Worm (Caenorhabditis elegans) whole organism, early embryonic: ENCODE data around the gene C08B6.3.

Source experiments
- B0310.2 ChIP-seq: sonication (generic microtip); optimal IDR thresholded peaks from 2 replicates; lab custom pipeline; 2016; ENCODE audit warnings: mild to moderate bottlenecking, missing genetic modification characterization, missing compliant biosample characterization
- F13C5.2 ChIP-seq: sonication (generic microtip); optimal IDR thresholded peaks from 2 replicates; lab custom pipeline; 2017; ENCODE audit warnings: mild to moderate bottlenecking, missing genetic modification characterization, inconsistent platforms, missing compliant biosample characterization
- aly-1 ChIP-seq: sonication (generic microtip); optimal IDR thresholded peaks from 2 replicates; lab custom pipeline; 2016; ENCODE audit warnings: missing genetic modification characterization, missing compliant biosample characterization
- ama-1 ChIP-seq: fragments of 150-350 bp; optimal IDR thresholded peaks from 2 replicates; lab custom pipeline; 2014
- ceh-13 ChIP-seq: fragments of 200-800 bp; sonication (Bioruptor generic); optimal IDR thresholded peaks from 2 replicates; lab custom pipeline; 2018; ENCODE audit warnings: mild to moderate bottlenecking, missing genetic modification characterization, missing compliant biosample characterization
- ceh-36 ChIP-seq: sonication (generic microtip); optimal IDR thresholded peaks from 2 replicates; lab custom pipeline; 2016; ENCODE audit warnings: missing genetic modification characterization, inconsistent platforms, missing compliant biosample characterization
- ets-7 ChIP-seq: sonication (generic microtip); optimal IDR thresholded peaks from 2 replicates; lab custom pipeline; 2016; ENCODE audit warnings: missing genotype, missing genetic modification characterization, missing compliant biosample characterization
- flt-1 ChIP-seq: fragments of 200-800 bp; sonication (Bioruptor generic); IDR thresholded peaks from 2 replicates; pipeline ENCODE4 v1.3.6; 2022; ENCODE audit warnings: missing genetic modification characterization, missing compliant biosample characterization
- hmbx-1 ChIP-seq: sonication (generic microtip); optimal IDR thresholded peaks from 2 replicates; lab custom pipeline; 2016; ENCODE audit warnings: mild to moderate bottlenecking, missing genetic modification characterization, missing compliant biosample characterization
- hmg-4 ChIP-seq: fragments of 200-800 bp; sonication (Bioruptor generic); optimal IDR thresholded peaks from 2 replicates; lab custom pipeline; 2018; ENCODE audit warnings: mild to moderate bottlenecking, missing genetic modification characterization, missing compliant biosample characterization
- hnd-1 ChIP-seq: sonication (generic microtip); optimal IDR thresholded peaks from 2 replicates; lab custom pipeline; 2016; ENCODE audit warnings: missing genetic modification characterization, missing compliant biosample characterization
- pes-1 ChIP-seq: fragments of 200-800 bp; sonication (Bioruptor generic); IDR thresholded peaks from 2 replicates; pipeline ENCODE4 v1.3.6; 2022; ENCODE audit warnings: missing genetic modification reagents, missing genetic modification characterization, missing compliant biosample characterization
- scrt-1 ChIP-seq: fragments of 200-800 bp; sonication (Bioruptor generic); IDR thresholded peaks from 2 replicates; pipeline ENCODE4 v1.3.6; 2022; ENCODE audit warnings: missing genetic modification characterization, missing compliant biosample characterization
- sea-1 ChIP-seq: fragments of 200-800 bp; sonication (Bioruptor generic); conservative IDR thresholded peaks from 2 replicates; pipeline ENCODE4 v1.3.6; 2022; ENCODE audit warnings: missing genetic modification characterization, missing compliant biosample characterization
- tbx-11 ChIP-seq: fragments of 200-800 bp; sonication (Bioruptor generic); IDR thresholded peaks from 2 replicates; pipeline ENCODE4 v1.3.6; 2022; ENCODE audit warnings: missing genetic modification characterization, missing compliant biosample characterization
- tbx-37 ChIP-seq: fragments of 200-800 bp; sonication (Bioruptor generic); conservative IDR thresholded peaks from 2 replicates; pipeline ENCODE4 v1.3.6; 2022; ENCODE audit warnings: missing genetic modification reagents, missing genetic modification characterization, missing compliant biosample characterization
- tra-4 ChIP-seq: sonication (generic microtip); optimal IDR thresholded peaks from 2 replicates; lab custom pipeline; 2017; ENCODE audit warnings: missing genetic modification characterization, missing compliant biosample characterization

The C08B6.3 gene

ce11 chrV:10094374-10094773, 17.7 kb downstream of the C08B6.3 start, which contains the start of gene srd-49:
Gene srd-49, plus strand, starts transcription at chrV:10094674.
- no peak for TF ChIP-seq sea-1 (GFP tag; lab: Robert Waterston, UW)
- no peak for TF ChIP-seq hmg-4 (GFP tag; lab: Kevin White, UChicago)
- TF ChIP-seq ceh-13 (GFP tag; lab: Kevin White, UChicago) = no peak
- TF ChIP-seq aly-1 = no peak
- no peak for TF ChIP-seq B0310.2 (tag; lab: Kevin White, UChicago)
- no peak for TF ChIP-seq tbx-11 (GFP tag; lab: Robert Waterston, UW)
- TF ChIP-seq flt-1 (GFP tag; lab: Robert Waterston, UW) = no peak
- TF ChIP-seq hmbx-1 (tag; lab: Kevin White, UChicago) = no peak
- no peak for TF ChIP-seq scrt-1 (GFP tag; lab: Robert Waterston, UW)
- TF ChIP-seq ama-1 (lab: Kevin White, UChicago) = no peak
- TF ChIP-seq ceh-36 (tag; lab: Kevin White, UChicago) = no peak
- no peak for TF ChIP-seq tbx-37
- TF ChIP-seq ets-7 = no peak
- no peak for TF ChIP-seq pes-1 (GFP tag; lab: Robert Waterston, UW)
- TF ChIP-seq hnd-1 = no peak
- TF ChIP-seq F13C5.2 (tag; lab: Kevin White, UChicago) = no peak
- no peak for TF ChIP-seq tra-4 (tag; lab: Kevin White, UChicago)

- TF ChIP-seq pes-1 (GFP tag; lab: Robert Waterston, UW) (no peak), hmbx-1 (tag; lab: Kevin White, UChicago) (no peak), flt-1 (GFP tag; lab: Robert Waterston, UW) (no peak), aly-1 (no peak), F13C5.2 (tag; lab: Kevin White, UChicago) (no peak)
These were observed 20.9 kb downstream of the C08B6.3 start, which contains the start of gene R04B5.11 for ce11 chrV:10091152-10091551. Gene R04B5.11, minus strand, starts transcription at chrV:10091252.

ce11 chrV:10090461-10090860, 21.6 kb downstream of the C08B6.3 start, which contains the start of gene R04B5.7:
Gene R04B5.7, minus strand, starts transcription at chrV:10090561.
- TF ChIP-seq F13C5.2 (tag; lab: Kevin White, UChicago) = no peak
- no peak for TF ChIP-seq hnd-1
- TF ChIP-seq ets-7 = no peak
- no peak for TF ChIP-seq tbx-37
- no peak for TF ChIP-seq ceh-36 (tag; lab: Kevin White, UChicago)
- no peak for TF ChIP-seq B0310.2 (tag; lab: Kevin White, UChicago)
- TF ChIP-seq hmg-4 (GFP tag; lab: Kevin White, UChicago) = no peak
- no peak for TF ChIP-seq pes-1 (GFP tag; lab: Robert Waterston, UW)
- TF ChIP-seq aly-1 = no peak
- no peak for TF ChIP-seq scrt-1 (GFP tag; lab: Robert Waterston, UW)
- TF ChIP-seq ama-1 (lab: Kevin White, UChicago) = no peak
- no peak for TF ChIP-seq tra-4 (tag; lab: Kevin White, UChicago)
- no peak for TF ChIP-seq flt-1 (GFP tag; lab: Robert Waterston, UW)

- TF ChIP-seq hmg-4 (GFP tag; lab: Kevin White, UChicago) (no peak), sea-1 (GFP tag; lab: Robert Waterston, UW) (no peak), tbx-11 (GFP tag; lab: Robert Waterston, UW) (no peak), ceh-36 (tag; lab: Kevin White, UChicago) (no peak), ceh-13 (GFP tag; lab: Kevin White, UChicago) (no peak), hmbx-1 (tag; lab: Kevin White, UChicago) (no peak)
These were observed 25.0 kb downstream of the C08B6.3 start, which contains the start of gene R04B5.5 for ce11 chrV:10087103-10087502. Gene R04B5.5, plus strand, starts transcription at chrV:10087480.

- TF ChIP-seq B0310.2 (tag; lab: Kevin White, UChicago) (no peak), ama-1 (lab: Kevin White, UChicago) (no peak), tbx-37 (no peak), flt-1 (GFP tag; lab: Robert Waterston, UW) (no peak), F13C5.2 (tag; lab: Kevin White, UChicago) (no peak), hnd-1 (no peak), ceh-13 (GFP tag; lab: Kevin White, UChicago) (no peak), pes-1 (GFP tag; lab: Robert Waterston, UW) (no peak), tbx-11 (GFP tag; lab: Robert Waterston, UW) (no peak), aly-1 (no peak), scrt-1 (GFP tag; lab: Robert Waterston, UW) (no peak), hmbx-1 (tag; lab: Kevin White, UChicago) (no peak), hmg-4 (GFP tag; lab: Kevin White, UChicago) (no peak), sea-1 (GFP tag; lab: Robert Waterston, UW) (no peak), ceh-36 (tag; lab: Kevin White, UChicago) (no peak), ets-7 (no peak)
These were observed 25.9 kb downstream of the C08B6.3 start for ce11 chrV:10086141-10086540.

- no peak for TF ChIP-seq ceh-36 (tag; lab: Kevin White, UChicago)
These were observed 27.2 kb downstream of the C08B6.3 start, which contains the start of gene R04B5.6 for ce11 chrV:10084864-10085263. Gene R04B5.6, plus strand, starts transcription at chrV:10085164.

ce11 chrV:10083999-10084468, 28.1 kb downstream of the C08B6.3 start, which contains the start of gene nhr-12:
Gene nhr-12, minus strand, starts transcription at chrV:10084049.
- TF ChIP-seq aly-1 (no peak), hmbx-1 (tag; lab: Kevin White, UChicago) (no peak), tbx-11 (GFP tag; lab: Robert Waterston, UW) (no peak), tbx-37 (no peak), flt-1 (GFP tag; lab: Robert Waterston, UW) (no peak), ceh-36 (tag; lab: Kevin White, UChicago) (no peak), B0310.2 (tag; lab: Kevin White, UChicago) (no peak), sea-1 (GFP tag; lab: Robert Waterston, UW) (no peak), hnd-1 (no peak)

ce11 chrV:10081636-10082035, 30.5 kb downstream of the C08B6.3 start, which contains the start of gene nhr-205:
Gene nhr-205, minus strand, starts transcription at chrV:10081776.
- TF ChIP-seq scrt-1 (GFP tag; lab: Robert Waterston, UW) (no peak), sea-1 (GFP tag; lab: Robert Waterston, UW) (no peak)
